Fruit fly (Drosophila melanogaster): Measurements from ENCODE around the gene CG42233.
A peak's percentile ranks its signal among the peaks of the same experiment; 100 is the strongest.

CG42233 gene

DNA sequence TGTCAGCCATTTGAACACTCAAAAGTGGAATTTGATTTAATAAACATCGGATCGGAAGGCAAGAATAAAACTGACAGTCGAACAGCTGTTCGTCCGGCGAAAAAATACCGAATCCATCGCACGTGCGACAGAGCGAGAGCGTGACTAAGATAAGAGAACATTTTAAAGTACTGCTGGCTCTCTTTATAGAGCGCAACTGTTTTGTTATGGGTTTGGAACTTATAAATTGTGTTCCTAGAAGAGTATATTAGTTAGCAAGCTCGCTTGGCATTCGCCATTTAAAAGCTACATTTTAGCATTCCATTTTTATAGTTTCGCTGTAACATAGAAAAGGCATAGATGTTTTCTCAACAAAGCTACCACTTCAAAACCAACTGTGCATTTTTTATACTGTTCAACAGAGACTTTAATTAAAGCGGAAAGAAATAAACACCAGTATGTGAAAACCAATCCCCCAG, 5.0 kb upstream of the CG42233 start, which contains the start of gene Rift (continued):
- TF ChIP-seq HmgD (GFP tag; optimal IDR thresholded peaks at IDR 0.05) (no peak), CG8359 (GFP tag; optimal IDR thresholded peaks at IDR 0.05; ENCODE audit: borderline replicate concordance) (no peak), Ravus (GFP tag; IDR thresholded peaks at IDR 0.05) (no peak), CG32772 (GFP tag; IDR thresholded peaks at IDR 0.05) (no peak), Opbp (GFP tag; IDR thresholded peaks at IDR 0.05; ENCODE audit: partially characterized antibody) (no peak), CG1603 (tag; optimal IDR thresholded peaks at IDR 0.05) (no peak), HmgZ (tag; optimal IDR thresholded peaks at IDR 0.05) (peak; percentile 19), unc-4 (GFP tag; IDR thresholded peaks at IDR 0.05; ENCODE audit: partially characterized antibody) (peak; percentile 49; the same call in 1 of the 2 replicates), CG7928 (GFP tag; optimal IDR thresholded peaks at IDR 0.05) (no peak), CG31388 (GFP tag; optimal IDR thresholded peaks at IDR 0.05) (no peak), pzg (GFP tag; optimal IDR thresholded peaks at IDR 0.05) (peak; percentile 8), nerfin-1 (tag; optimal IDR thresholded peaks at IDR 0.05) (no peak), trh (GFP tag; optimal IDR thresholded peaks at IDR 0.05) (no peak), CG8281 (tag; optimal IDR thresholded peaks at IDR 0.05) (no peak), Awh (GFP tag; IDR thresholded peaks at IDR 0.05) (no peak), CG2712 (tag; optimal IDR thresholded peaks at IDR 0.05) (peak; percentile 65), CG16863 (GFP tag; optimal IDR thresholded peaks at IDR 0.05) (no peak), rib (GFP tag; IDR thresholded peaks at IDR 0.05) (no peak), CG34224 (GFP tag; IDR thresholded peaks at IDR 0.05; ENCODE audit: partially characterized antibody) (0 out of 3 replicates have a peak, but pooled peaks have one; percentile 38), CG10431 (GFP tag; optimal IDR thresholded peaks at IDR 0.05) (peak; percentile 20), bcd (GFP tag; optimal IDR thresholded peaks at IDR 0.05) (no peak), Hmx (GFP tag; optimal IDR thresholded peaks at IDR 0.05) (no peak), aop (GFP tag; IDR thresholded peaks at IDR 0.05) (no peak), sob (GFP tag; IDR thresholded peaks at IDR 0.05) (0 out of 2 replicates have a peak, but pooled peaks have one; percentile 43), wor (GFP tag; IDR thresholded peaks at IDR 0.05) (no peak), B-H2 (GFP tag; optimal IDR thresholded peaks at IDR 0.05) (no peak), Lim3 (GFP tag; IDR thresholded peaks at IDR 0.05) (no peak), ranshi (GFP tag; IDR thresholded peaks at IDR 0.05) (peak; percentile 25; the same call in 1 of the 2 replicates), CG15479 (GFP tag; optimal IDR thresholded peaks at IDR 0.05) (no peak), CG12299 (tag; optimal IDR thresholded peaks at IDR 0.05) (peak; percentile 40), Gsc (GFP tag; IDR thresholded peaks at IDR 0.05) (no peak), CG11695 (GFP tag; IDR thresholded peaks at IDR 0.05) (peak; percentile 59; the same call in 2 of the 3 replicates), Poxn (GFP tag; IDR thresholded peaks at IDR 0.05) (no peak), CG31441 (GFP tag; IDR thresholded peaks at IDR 0.05) (no peak), crol (GFP tag; IDR thresholded peaks at IDR 0.05) (no peak), D19B (GFP tag; optimal IDR thresholded peaks at IDR 0.05) (no peak), dm (GFP tag; optimal IDR thresholded peaks at IDR 0.05) (peak; percentile 28), HLH54F (GFP tag; optimal IDR thresholded peaks at IDR 0.05) (peak; percentile 7), Abd-B (GFP tag; optimal IDR thresholded peaks at IDR 0.05) (no peak), Antp (GFP tag; optimal IDR thresholded peaks at IDR 0.05) (peak; percentile 31), Eip74EF (GFP tag; optimal IDR thresholded peaks at IDR 0.05) (peak in 1 of 2 experiments; percentile 1), CG11456 (GFP tag; IDR thresholded peaks at IDR 0.05) (no peak), Usf (GFP tag; optimal IDR thresholded peaks at IDR 0.05) (no peak), CG6765 (GFP tag; optimal IDR thresholded peaks at IDR 0.05) (no peak), CG4707 (GFP tag; optimal IDR thresholded peaks at IDR 0.05) (no peak), pan (optimal IDR thresholded peaks at IDR 0.05) (no peak), pan (GFP tag; optimal IDR thresholded peaks at IDR 0.05 in 1 of 2, IDR thresholded peaks at IDR 0.05 in 1 of 2) (peak in 1 of 2 experiments; percentile 43), CG7786 (GFP tag; optimal IDR thresholded peaks at IDR 0.05) (no peak), Optix (GFP tag; IDR thresholded peaks at IDR 0.05) (no peak), exex (tag; optimal IDR thresholded peaks at IDR 0.05) (no peak), Drgx (GFP tag; IDR thresholded peaks at IDR 0.05) (peak; percentile 69)

All from whole organism, embryonic.